Worm (Caenorhabditis elegans): Measurements from ENCODE around the gene dod-23.

dod-23 gene

ce11 chrII:8441519-8441918 lies 42.6 kb upstream of the dod-23 start (continued):
- TF ChIP-seq ces-1 (GFP tag; optimal IDR thresholded peaks at IDR 0.05) (no peak), snpc-1.2 (GFP tag; IDR thresholded peaks at IDR 0.05) (peak; percentile 85), nhr-102 (tag; optimal IDR thresholded peaks at IDR 0.05) (peak; percentile 55), lin-29 (GFP tag; IDR thresholded peaks at IDR 0.05) (peak; percentile 7; the same call in 1 of the 2 replicates), vab-7 (GFP tag; IDR thresholded peaks at IDR 0.05) (peak; percentile 73; the same call in 1 of the 2 replicates), arid-1 (GFP tag; conservative IDR thresholded peaks at IDR 0.05) (peak; percentile 96), ceh-28 (tag; optimal IDR thresholded peaks at IDR 0.05) (no peak), Y105C5A.15 (GFP tag; IDR thresholded peaks at IDR 0.05) (0 out of 2 replicates have a peak, but pooled peaks have one; percentile 48), nhr-42 (GFP tag; IDR thresholded peaks at IDR 0.05) (peak; percentile 82; the same call in 1 of the 2 replicates), pqm-1 (tag; optimal IDR thresholded peaks at IDR 0.05) (no peak), lsy-2 (tag; optimal IDR thresholded peaks at IDR 0.05) (peak in 1 of 2 experiments; percentile 32), php-3 (GFP tag; IDR thresholded peaks at IDR 0.05) (peak; percentile 77), saeg-2 (GFP tag; IDR thresholded peaks at IDR 0.05) (peak; percentile 31; the same call in 1 of the 2 replicates), lir-3 (tag; optimal IDR thresholded peaks at IDR 0.05) (peak; percentile 85), attf-4 (tag; optimal IDR thresholded peaks at IDR 0.05) (no peak), lin-39 (tag; optimal IDR thresholded peaks at IDR 0.05) (no peak), hmg-1.1 (GFP tag; IDR thresholded peaks at IDR 0.05) (peak; percentile 50), nhr-111 (GFP tag; optimal IDR thresholded peaks at IDR 0.05) (peak; percentile 75), Y48G9A.11 (GFP tag; IDR thresholded peaks at IDR 0.05) (peak; percentile 84), lin-38 (GFP tag; IDR thresholded peaks at IDR 0.05) (peak; percentile 85), mep-1 (tag; optimal IDR thresholded peaks at IDR 0.05) (no peak), Y75B8A.6 (GFP tag; IDR thresholded peaks at IDR 0.05) (peak; percentile 82; the same call in 1 of the 2 replicates), ztf-11 (tag; optimal IDR thresholded peaks at IDR 0.05) (no peak), nhr-41 (GFP tag; IDR thresholded peaks at IDR 0.05) (0 out of 2 replicates have a peak, but pooled peaks have one; percentile 66), set-16 (GFP tag; IDR thresholded peaks at IDR 0.05) (no peak), ztf-7 (tag; optimal IDR thresholded peaks at IDR 0.05) (peak; percentile 1), F37D6.2 (tag; optimal IDR thresholded peaks at IDR 0.05) (no peak), lin-1 (GFP tag; IDR thresholded peaks at IDR 0.05) (peak; percentile 75), mdt-29 (GFP tag; IDR thresholded peaks at IDR 0.05) (peak; percentile 69; the same call in 1 of the 2 replicates), ZK337.2 (GFP tag; IDR thresholded peaks at IDR 0.05) (0 out of 2 replicates have a peak, but pooled peaks have one; percentile 25), Y5F2A.4 (GFP tag; optimal IDR thresholded peaks at IDR 0.05) (peak; percentile 88), aly-2 (tag; optimal IDR thresholded peaks at IDR 0.05) (no peak), T20F7.1 (GFP tag; optimal IDR thresholded peaks at IDR 0.05) (peak; percentile 29), hlh-30 (tag; optimal IDR thresholded peaks at IDR 0.05; ENCODE audit: insufficient read depth) (no peak), nhr-48 (tag; optimal IDR thresholded peaks at IDR 0.05) (peak; percentile 46), madf-9 (GFP tag; conservative IDR thresholded peaks at IDR 0.05) (no peak), spr-3 (GFP tag; optimal IDR thresholded peaks at IDR 0.05) (peak; percentile 82), nhr-76 (tag; optimal IDR thresholded peaks at IDR 0.05) (no peak), snpc-4 (tag; optimal IDR thresholded peaks at IDR 0.05) (no peak), hlh-11 (tag; optimal IDR thresholded peaks at IDR 0.05) (peak; percentile 4), aha-1 (tag) (peak; percentile 87), dmd-8 (GFP tag; IDR thresholded peaks at IDR 0.05) (peak; percentile 99), dpl-1 (GFP tag; optimal IDR thresholded peaks at IDR 0.05) (no peak), daf-8 (GFP tag; IDR thresholded peaks at IDR 0.05) (peak; percentile 72; the same call in 1 of the 2 replicates), mxl-3 (GFP tag; optimal IDR thresholded peaks at IDR 0.05) (peak; percentile 50), D1046.2 (GFP tag; IDR thresholded peaks at IDR 0.05) (peak; percentile 88), lin-15B (tag; optimal IDR thresholded peaks at IDR 0.05) (no peak), ceh-44 (GFP tag; IDR thresholded peaks at IDR 0.05) (no peak), F10B5.3 (tag; optimal IDR thresholded peaks at IDR 0.05) (peak; percentile 79), jun-1 (tag; optimal IDR thresholded peaks at IDR 0.05) (no peak), nhr-11 (tag; optimal IDR thresholded peaks at IDR 0.05) (no peak)
